Fruit fly (Drosophila melanogaster) whole organism, adult: ENCODE results near the gene GluRIID.

Experiments
- CG14711 ChIP-seq: fragments of 200-800 bp; sonication (Bioruptor generic); optimal IDR thresholded peaks from 2 replicates; lab custom pipeline; 2018; ENCODE audit warnings: missing biosample characterization, mild to moderate bottlenecking, missing genetic modification characterization, moderate library complexity
- CG1620 ChIP-seq: fragments of 200-800 bp; sonication (Bioruptor generic); optimal IDR thresholded peaks from 2 replicates; lab custom pipeline; 2016; ENCODE audit warnings: missing biosample characterization, missing genetic modification characterization
- CG7045 ChIP-seq: fragments of 200-800 bp; sonication (Bioruptor generic); optimal IDR thresholded peaks from 2 replicates; lab custom pipeline; 2017; ENCODE audit warnings: missing biosample characterization, mild to moderate bottlenecking, missing genetic modification characterization
- Clk ChIP-seq: fragments of 200-800 bp; sonication (Bioruptor generic); optimal IDR thresholded peaks from 2 replicates; lab custom pipeline; 2017; ENCODE audit warnings: missing biosample characterization, missing genetic modification characterization
- Mnt ChIP-seq: fragments of 200-800 bp; sonication (Bioruptor generic); optimal IDR thresholded peaks from 2 replicates; lab custom pipeline; 2016; ENCODE audit warnings: missing biosample characterization, mild to moderate bottlenecking, missing genetic modification characterization
- cic ChIP-seq: fragments of 200-800 bp; sonication (Bioruptor generic); optimal IDR thresholded peaks from 2 replicates; lab custom pipeline; 2017; ENCODE audit warnings: missing biosample characterization, mild to moderate bottlenecking, missing genetic modification characterization, moderate library complexity
- kay ChIP-seq: fragments of 200-800 bp; sonication (Bioruptor generic); peaks from one replicate; lab custom pipeline; 2016; ENCODE audit warnings: missing biosample characterization, missing genetic modification characterization, borderline replicate concordance
- pad ChIP-seq: fragments of 200-800 bp; sonication (Bioruptor generic); optimal IDR thresholded peaks from 3 replicates; lab custom pipeline; 2017; ENCODE audit warnings: missing biosample characterization, missing genetic modification characterization, mild to moderate bottlenecking, moderate library complexity, missing genetic modification reagents

dm6 chr3R:20633984-20634446 is 18.2 kb downstream of the GluRIID start:
- peak; percentile 59 for TF ChIP-seq Mnt (GFP tag; lab: Kevin White, UChicago)
- no peak for TF ChIP-seq CG14711
- peak; percentile 99 for TF ChIP-seq kay (GFP tag; lab: Kevin White, UChicago)
- TF ChIP-seq pad (GFP tag; lab: Kevin White, UChicago), result peak; percentile 31
- peak; percentile 30 for TF ChIP-seq cic (GFP tag; lab: Kevin White, UChicago)
- peak; percentile 52 for TF ChIP-seq CG7045 (GFP tag; lab: Kevin White, UChicago)
- TF ChIP-seq Clk (GFP tag; lab: Kevin White, UChicago), result no peak
- peak; percentile 74 for TF ChIP-seq CG1620 (GFP tag; lab: Kevin White, UChicago)
